Worm (Caenorhabditis elegans): ENCODE results near the gene vkmt-1.

- TF ChIP-seq lin-39 (tag; optimal IDR thresholded peaks at IDR 0.05) (no peak), lin-13 (GFP tag; optimal IDR thresholded peaks at IDR 0.05) (no peak), nhr-11 (tag; optimal IDR thresholded peaks at IDR 0.05) (no peak), spr-1 (tag; optimal IDR thresholded peaks at IDR 0.05) (no peak), pqm-1 (tag; optimal IDR thresholded peaks at IDR 0.05) (no peak), ZK337.2 (GFP tag; IDR thresholded peaks at IDR 0.05) (no peak), ztf-7 (tag; optimal IDR thresholded peaks at IDR 0.05) (no peak), nhr-25 (tag; optimal IDR thresholded peaks at IDR 0.05; ENCODE audit: borderline replicate concordance, insufficient read depth) (no peak), aly-2 (tag; optimal IDR thresholded peaks at IDR 0.05) (no peak), lir-3 (tag; optimal IDR thresholded peaks at IDR 0.05) (no peak), unc-39 (tag; optimal IDR thresholded peaks at IDR 0.05) (no peak), nhr-111 (GFP tag; optimal IDR thresholded peaks at IDR 0.05) (no peak)
Observed at ce11 chrIV:12275892-12276291, 2.6 kb upstream of the vkmt-1 start, which contains the start of gene vps-8.

Data from whole organism, L4 larva.